Worm (Caenorhabditis elegans) whole organism, L2 larva: ENCODE results near the gene C45G9.2.

ENCODE experiments used
- R02D3.7 ChIP-seq: fragments of 150-350 bp; optimal IDR thresholded peaks from 2 replicates; lab custom pipeline; 2014; ENCODE audit warnings: missing biosample characterization, missing genetic modification characterization
- ZK546.5 ChIP-seq: sonication (generic microtip); optimal IDR thresholded peaks from 2 replicates; lab custom pipeline; 2017; ENCODE audit warnings: missing biosample characterization, missing genetic modification characterization
- ama-1 ChIP-seq: fragments of 150-350 bp; optimal IDR thresholded peaks from 2 replicates; lab custom pipeline; 2018; ENCODE audit warnings: inconsistent platforms
- lin-11 ChIP-seq: fragments of 150-350 bp; sonication (generic microtip); optimal IDR thresholded peaks from 2 replicates; lab custom pipeline; 2014; ENCODE audit warnings: missing biosample characterization, missing genetic modification characterization, inconsistent platforms, mixed read lengths
- nhr-12 ChIP-seq: fragments of 150-350 bp; optimal IDR thresholded peaks from 2 replicates; lab custom pipeline; 2014; ENCODE audit warnings: missing biosample characterization, missing genetic modification characterization
- nhr-237 ChIP-seq: fragments of 150-350 bp; optimal IDR thresholded peaks from 2 replicates; lab custom pipeline; 2014; ENCODE audit warnings: missing biosample characterization, missing genetic modification characterization
- unc-39 ChIP-seq: fragments of 150-350 bp; optimal IDR thresholded peaks from 2 replicates; lab custom pipeline; 2014; ENCODE audit warnings: missing biosample characterization, missing genetic modification characterization
- zag-1 ChIP-seq: fragments of 150-350 bp; optimal IDR thresholded peaks from 2 replicates; lab custom pipeline; 2014; ENCODE audit warnings: missing biosample characterization, missing genetic modification characterization
- ztf-11 ChIP-seq: sonication (generic microtip); optimal IDR thresholded peaks from 2 replicates; lab custom pipeline; 2017; ENCODE audit warnings: missing biosample characterization, missing genetic modification characterization
- ztf-4 ChIP-seq: fragments of 150-350 bp; optimal IDR thresholded peaks from 2 replicates; lab custom pipeline; 2014; ENCODE audit warnings: missing biosample characterization, missing genetic modification characterization

ce11 chrIII:5076569-5076968 lies 7.7 kb downstream of the C45G9.2 start:
- TF ChIP-seq lin-11 (tag; lab: Kevin White, UChicago) (no peak), ZK546.5 (tag; lab: Kevin White, UChicago) (no peak), ama-1 (no peak), nhr-12 (tag; lab: Kevin White, UChicago) (no peak), ztf-11 (tag; lab: Kevin White, UChicago) (no peak), ztf-4 (no peak), nhr-237 (tag; lab: Kevin White, UChicago) (no peak), zag-1 (tag; lab: Kevin White, UChicago) (no peak), R02D3.7 (no peak), unc-39 (tag; lab: Kevin White, UChicago) (no peak)
